Fruit fly (Drosophila melanogaster) Kc167 (cell line): Measurements from ENCODE around the gene CG14646.

Experiments used
- h ChIP-seq: fragments of >200 bp; optimal IDR thresholded peaks from 3 replicates; lab custom pipeline; 2018; ENCODE audit warnings: missing external identifiers
- insv ChIP-seq: fragments of >200 bp; optimal IDR thresholded peaks from 3 replicates; lab custom pipeline; 2018; ENCODE audit warnings: missing external identifiers
- psq ChIP-seq: fragments of >200 bp; optimal IDR thresholded peaks from 2 replicates; lab custom pipeline; 2017; ENCODE audit warnings: missing external identifiers
- ttk ChIP-seq: sonication (Bioruptor generic); optimal IDR thresholded peaks from 2 replicates; lab custom pipeline; 2017; ENCODE audit warnings: missing external identifiers

- TF ChIP-seq psq (lab: Kevin White, UChicago): no peak
- TF ChIP-seq h (lab: Kevin White, UChicago): no peak
- TF ChIP-seq insv (lab: Kevin White, UChicago): no peak
- no peak for TF ChIP-seq ttk (lab: Kevin White, UChicago)
These were observed 9.8 kb downstream of the CG14646 start for dm6 chr3R:4399810-4400496.
